Worm (Caenorhabditis elegans): ENCODE data around the gene exo-1.

exo-1 gene

DNA sequence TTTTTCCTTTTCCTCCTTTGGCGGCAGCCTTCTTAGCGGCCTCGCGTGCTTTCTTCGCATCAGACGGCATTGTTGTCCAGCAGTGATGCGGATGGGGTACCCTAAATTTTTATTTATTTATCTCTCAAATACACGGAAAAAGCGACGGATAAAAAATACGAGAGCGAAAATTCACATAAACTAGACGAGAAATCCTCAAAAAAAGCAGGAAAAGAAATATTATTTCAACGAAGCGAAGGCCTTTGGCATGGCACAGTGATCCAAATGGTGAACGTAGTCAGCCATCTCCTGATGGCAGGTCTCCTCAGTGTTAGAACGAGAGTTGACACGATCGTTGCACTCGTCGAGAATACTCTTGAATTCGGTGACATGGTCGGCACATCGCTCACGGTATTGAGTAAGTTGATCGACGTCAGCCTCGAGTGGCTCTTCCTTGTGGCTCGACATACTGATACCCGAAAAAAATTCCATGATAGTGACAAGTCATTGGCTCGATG lies 38.9 kb downstream of the exo-1 start, which contains the start of the genes abcf-2 and T27E9.2:
abcf-2 (minus strand) TSS at position 101 of the 497 bp plus-strand sequence.
T27E9.2 (minus strand) TSS at position 447 of the 497 bp plus-strand sequence.
- TF ChIP-seq ceh-90 (tag; optimal IDR thresholded peaks at IDR 0.05) (no peak), efl-1 (optimal IDR thresholded peaks at IDR 0.05) (no peak), efl-1 (GFP tag; optimal IDR thresholded peaks at IDR 0.05 in 1 of 2) (peak in 1 of 2 experiments; percentile 86)

DNA sequence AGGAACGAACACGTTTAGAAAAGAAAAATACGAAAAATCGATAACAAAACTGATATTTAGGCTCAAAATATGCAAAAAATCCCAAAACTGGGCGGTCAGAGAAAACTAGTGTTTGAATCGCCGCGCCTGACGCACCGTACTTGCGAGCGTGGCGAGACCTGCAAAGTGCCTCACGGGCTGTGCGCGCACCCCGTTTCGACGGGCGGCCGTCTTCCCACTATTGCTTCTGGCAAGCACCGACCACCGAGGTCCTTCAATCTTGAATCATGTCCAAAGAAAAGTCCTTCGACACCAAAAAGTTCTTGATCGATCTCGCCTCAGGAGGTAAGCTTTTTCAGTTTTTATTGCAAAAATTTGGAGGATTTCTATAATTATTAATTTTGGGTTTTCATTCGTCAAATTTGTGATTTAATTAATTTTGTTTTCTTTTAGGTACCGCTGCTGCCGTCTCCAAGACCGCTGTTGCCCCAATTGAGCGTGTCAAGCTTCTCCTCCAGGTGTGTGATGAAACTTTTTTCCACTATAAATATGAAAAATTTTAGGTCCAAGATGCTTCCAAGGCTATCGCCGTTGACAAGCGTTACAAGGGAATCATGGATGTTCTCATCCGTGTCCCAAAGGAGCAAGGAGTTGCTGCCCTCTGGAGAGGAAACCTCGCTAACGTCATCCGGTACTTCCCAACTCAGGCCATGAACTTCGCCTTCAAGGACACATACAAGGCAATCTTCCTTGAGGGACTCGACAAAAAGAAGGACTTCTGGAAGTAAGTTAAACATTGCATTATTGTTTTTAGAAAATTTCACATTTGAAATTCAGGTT lies 39.9 kb downstream of the exo-1 start, which contains the start of gene ant-1.1:
ant-1.1 (plus strand) TSS at position 199 of the 819 bp plus-strand sequence.
- TF ChIP-seq nhr-90 (tag; optimal IDR thresholded peaks at IDR 0.05; ENCODE audit: poor library complexity) (peak; percentile 96), pqm-1 (tag; optimal IDR thresholded peaks at IDR 0.05) (no peak), dpl-1 (GFP tag; optimal IDR thresholded peaks at IDR 0.05) (peak; percentile 97 to 98 (median 97)), unc-30 (tag; optimal IDR thresholded peaks at IDR 0.05) (no peak), sox-4 (tag; optimal IDR thresholded peaks at IDR 0.05) (peak; percentile 80), unc-86 (tag; optimal IDR thresholded peaks at IDR 0.05) (peak; percentile 95), lir-3 (tag; optimal IDR thresholded peaks at IDR 0.05; ENCODE audit: poor library complexity) (peak; percentile 78), ceh-63 (GFP tag; optimal IDR thresholded peaks at IDR 0.05) (no peak), egl-13 (tag; optimal IDR thresholded peaks at IDR 0.05) (peak; percentile 90), nhr-28 (tag; optimal IDR thresholded peaks at IDR 0.05) (no peak), lin-15B (tag; optimal IDR thresholded peaks at IDR 0.05) (peak; percentile 94), dsc-1 (tag; optimal IDR thresholded peaks at IDR 0.05) (peak; percentile 96), elt-2 (tag; optimal IDR thresholded peaks at IDR 0.05) (peak; percentile 59), tlp-1 (tag; optimal IDR thresholded peaks at IDR 0.05) (no peak), nhr-11 (tag; optimal IDR thresholded peaks at IDR 0.05) (peak; percentile 61), mab-9 (GFP tag; IDR thresholded peaks at IDR 0.05) (peak; percentile 93), sup-37 (GFP tag; optimal IDR thresholded peaks at IDR 0.05) (peak; percentile 87), snu-23 (GFP tag; optimal IDR thresholded peaks at IDR 0.05) (peak; percentile 97), mdl-1 (tag; optimal IDR thresholded peaks at IDR 0.05) (peak in 1 of 2 experiments; percentile 73), unc-62 (GFP tag; optimal IDR thresholded peaks at IDR 0.05) (no peak), hlh-4 (tag; optimal IDR thresholded peaks at IDR 0.05) (peak; percentile 37), mef-2 (tag; optimal IDR thresholded peaks at IDR 0.05) (peak; percentile 71), fkh-10 (GFP tag; optimal IDR thresholded peaks at IDR 0.05) (peak; percentile 70), ceh-82 (tag; optimal IDR thresholded peaks at IDR 0.05) (peak; percentile 87 to 99 (median 95)), egl-27 (tag; optimal IDR thresholded peaks at IDR 0.05) (peak in 1 of 2 experiments; percentile 32), F16B12.6 (tag; optimal IDR thresholded peaks at IDR 0.05) (peak; percentile 72), C04F5.9 (tag; optimal IDR thresholded peaks at IDR 0.05) (peak; percentile 70), irx-1 (tag; optimal IDR thresholded peaks at IDR 0.05) (peak; percentile 77), Y116A8C.19 (tag; optimal IDR thresholded peaks at IDR 0.05; ENCODE audit: borderline replicate concordance) (no peak), blmp-1 (tag; optimal IDR thresholded peaks at IDR 0.05) (peak; percentile 44), mep-1 (tag; optimal IDR thresholded peaks at IDR 0.05) (peak; percentile 92), xbp-1 (tag; optimal IDR thresholded peaks at IDR 0.05) (peak; percentile 95), nhr-76 (tag; optimal IDR thresholded peaks at IDR 0.05) (no peak), lin-39 (tag; optimal IDR thresholded peaks at IDR 0.05) (peak; percentile 75), swsn-7 (tag; optimal IDR thresholded peaks at IDR 0.05) (peak; percentile 95), unc-130 (tag; optimal IDR thresholded peaks at IDR 0.05) (peak; percentile 90), sptf-1 (tag; optimal IDR thresholded peaks at IDR 0.05) (no peak), nhr-237 (tag; optimal IDR thresholded peaks at IDR 0.05) (peak; percentile 49), isw-1 (GFP tag; IDR thresholded peaks at IDR 0.05) (peak; percentile 97), skn-1 (tag; optimal IDR thresholded peaks at IDR 0.05) (peak; percentile 94), grh-1 (GFP tag; IDR thresholded peaks at IDR 0.05) (peak; percentile 93), aly-2 (tag; optimal IDR thresholded peaks at IDR 0.05) (peak; percentile 37), nhr-71 (tag; optimal IDR thresholded peaks at IDR 0.05) (peak; percentile 98), lin-13 (GFP tag; optimal IDR thresholded peaks at IDR 0.05) (peak; percentile 96), lin-14 (GFP tag; optimal IDR thresholded peaks at IDR 0.05) (peak; percentile 93), fos-1 (tag; optimal IDR thresholded peaks at IDR 0.05) (peak; percentile 72)
